Fruit fly (Drosophila melanogaster): ENCODE results near the gene Orct.

Gene Orct

DNA sequence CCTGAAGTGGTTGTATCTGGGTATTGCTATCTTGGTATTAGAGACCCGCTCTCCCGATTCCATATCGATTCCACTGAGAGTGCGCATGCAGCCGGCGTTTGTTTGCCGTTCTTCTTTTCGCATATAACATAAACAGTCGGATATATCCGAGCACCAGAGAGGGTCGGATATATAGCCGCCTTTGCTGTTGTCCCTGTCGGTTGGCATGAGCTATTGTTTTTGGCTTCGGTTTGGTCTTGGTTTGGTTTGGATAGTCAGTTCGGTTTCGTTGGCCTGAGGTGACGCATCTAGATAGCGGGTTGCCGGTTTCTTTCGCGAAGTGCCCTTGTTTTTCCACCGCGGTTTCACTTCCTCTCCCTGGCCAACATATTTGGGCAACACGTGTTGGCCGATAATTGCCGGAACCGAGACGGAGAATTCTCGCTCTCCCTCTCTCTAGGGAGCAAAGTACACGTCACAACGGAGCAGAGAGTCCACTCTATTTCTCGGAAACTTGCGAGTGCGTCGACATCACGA lies 3.2 kb upstream of the Orct start, which contains the start of gene Orct2 (continued):
- TF ChIP-seq usp (GFP tag; optimal IDR thresholded peaks at IDR 0.05) (no peak), Hr3 (GFP tag; optimal IDR thresholded peaks at IDR 0.05) (no peak), Lpt (GFP tag; optimal IDR thresholded peaks at IDR 0.05) (no peak), CrebB (tag; optimal IDR thresholded peaks at IDR 0.05) (no peak), CG9932 (GFP tag; IDR thresholded peaks at IDR 0.05) (no peak), Sin3A (optimal IDR thresholded peaks at IDR 0.05) (no peak), CG11723 (GFP tag; optimal IDR thresholded peaks at IDR 0.05) (no peak), gce (GFP tag; IDR thresholded peaks at IDR 0.05) (0 out of 3 replicates have a peak, but pooled peaks have one; percentile 43), salm (tag; optimal IDR thresholded peaks at IDR 0.05) (no peak), sim (GFP tag; IDR thresholded peaks at IDR 0.05) (no peak), wor (GFP tag; IDR thresholded peaks at IDR 0.05) (no peak), NK7.1 (GFP tag; optimal IDR thresholded peaks at IDR 0.05) (no peak), H15 (GFP tag; IDR thresholded peaks at IDR 0.05) (no peak), CG30020 (tag; optimal IDR thresholded peaks at IDR 0.05) (no peak), grn (GFP tag; optimal IDR thresholded peaks at IDR 0.05) (peak; percentile 36), Meics (GFP tag; optimal IDR thresholded peaks at IDR 0.05) (peak; percentile 17), scrt (GFP tag; optimal IDR thresholded peaks at IDR 0.05) (peak; percentile 93), CG11247 (GFP tag; IDR thresholded peaks at IDR 0.05) (no peak), HLHmδ (GFP tag; optimal IDR thresholded peaks at IDR 0.05) (no peak), Asciz (GFP tag; optimal IDR thresholded peaks at IDR 0.05) (no peak), CG33213 (GFP tag; optimal IDR thresholded peaks at IDR 0.05) (no peak), CHES-1-like (GFP tag; optimal IDR thresholded peaks at IDR 0.05) (peak; percentile 9), sug (tag; optimal IDR thresholded peaks at IDR 0.05) (peak; percentile 15), CG14667 (GFP tag; IDR thresholded peaks at IDR 0.05) (no peak), insv (GFP tag; optimal IDR thresholded peaks at IDR 0.05) (no peak)

DNA sequence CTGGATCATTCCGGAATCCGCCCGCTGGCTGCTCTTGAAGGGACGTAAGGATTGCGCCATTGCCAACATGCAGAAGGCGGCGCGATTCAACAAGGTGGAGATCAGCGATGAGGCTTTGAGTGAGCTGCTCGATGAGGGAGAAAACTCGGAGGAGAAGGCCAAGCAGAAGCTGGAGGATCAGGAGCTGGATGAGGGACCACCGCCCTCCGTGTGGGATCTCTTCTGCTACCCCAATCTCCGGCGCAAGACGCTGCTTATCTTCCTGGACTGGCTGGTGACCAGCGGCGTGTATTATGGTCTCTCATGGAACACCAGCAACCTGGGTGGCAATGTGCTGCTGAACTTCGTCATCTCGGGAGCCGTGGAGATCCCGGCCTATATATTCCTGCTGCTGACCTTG lies 1.8 kb upstream of the Orct start:
- no peak for TF ChIP-seq CG11560 (tag; IDR thresholded peaks at IDR 0.05)
- TF ChIP-seq usp (GFP tag; optimal IDR thresholded peaks at IDR 0.05), result no peak
- TF ChIP-seq CG9876 (GFP tag; optimal IDR thresholded peaks at IDR 0.05), result no peak
- no peak for TF ChIP-seq C15 (GFP tag; IDR thresholded peaks at IDR 0.05)
- no peak for TF ChIP-seq CG3726 (GFP tag; IDR thresholded peaks at IDR 0.05)
- TF ChIP-seq CG4424 (GFP tag; optimal IDR thresholded peaks at IDR 0.05), result no peak
- TF ChIP-seq Med (GFP tag), result peak; percentile 11
- TF ChIP-seq fd64A (GFP tag; optimal IDR thresholded peaks at IDR 0.05), result no peak
- no peak for TF ChIP-seq knrl (GFP tag; IDR thresholded peaks at IDR 0.05; ENCODE audit: partially characterized antibody)
- no peak for TF ChIP-seq CG17328 (GFP tag; IDR thresholded peaks at IDR 0.05)
- no peak for TF ChIP-seq CG10543 (GFP tag; optimal IDR thresholded peaks at IDR 0.05)
- no peak for TF ChIP-seq CG18619 (GFP tag; optimal IDR thresholded peaks at IDR 0.05)
- TF ChIP-seq Ets65A (GFP tag), result peak; percentile 46
- no peak for TF ChIP-seq pzg (GFP tag; optimal IDR thresholded peaks at IDR 0.05)
- TF ChIP-seq CG7556 (GFP tag; optimal IDR thresholded peaks at IDR 0.05), result no peak
- TF ChIP-seq ranshi (GFP tag; IDR thresholded peaks at IDR 0.05), result no peak

DNA sequence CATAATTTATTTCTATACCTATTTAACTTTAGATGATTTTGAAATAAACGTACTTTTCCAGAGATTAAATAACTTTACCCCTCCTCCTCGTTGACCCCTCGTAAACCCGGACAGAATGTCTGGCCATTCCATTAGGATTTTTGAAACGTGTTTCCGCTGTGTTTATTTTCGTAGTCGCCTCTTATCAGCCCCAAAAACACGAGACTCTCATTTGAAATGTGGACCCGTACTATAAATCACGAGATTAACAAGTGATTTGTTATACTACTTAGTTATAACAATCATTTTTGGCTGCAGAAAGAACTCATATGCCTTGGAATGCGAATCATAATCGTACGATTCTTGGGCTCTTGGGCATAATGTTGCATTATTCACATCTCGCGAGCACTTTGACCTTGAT lies 597 bp upstream of the Orct start:
- TF ChIP-seq Hr78 (GFP tag; optimal IDR thresholded peaks at IDR 0.05), result no peak
- peak; percentile 1 for TF ChIP-seq sug (tag; optimal IDR thresholded peaks at IDR 0.05)
- no peak for TF ChIP-seq Awh (GFP tag; IDR thresholded peaks at IDR 0.05)
- no peak for TF ChIP-seq CG13123 (GFP tag; optimal IDR thresholded peaks at IDR 0.05)
- no peak for TF ChIP-seq Mrtf (GFP tag; IDR thresholded peaks at IDR 0.05)
- no peak for TF ChIP-seq CG12104 (GFP tag; optimal IDR thresholded peaks at IDR 0.05)
- TF ChIP-seq CG3163 (GFP tag; optimal IDR thresholded peaks at IDR 0.05), result no peak
- peak; percentile 96 for TF ChIP-seq cwo (GFP tag; optimal IDR thresholded peaks at IDR 0.05)
- TF ChIP-seq ken (GFP tag; IDR thresholded peaks at IDR 0.05), result no peak
- TF ChIP-seq Med (GFP tag), result no peak
- no peak for TF ChIP-seq zen2 (GFP tag; IDR thresholded peaks at IDR 0.05; ENCODE audit: partially characterized antibody)
- peak; percentile 9 for TF ChIP-seq sd (tag; optimal IDR thresholded peaks at IDR 0.05)
- TF ChIP-seq Pdp1 (GFP tag; optimal IDR thresholded peaks at IDR 0.05), result peak in 1 of 2 experiments; percentile 44
- TF ChIP-seq CG12299 (tag; optimal IDR thresholded peaks at IDR 0.05), result no peak
